Fruit fly (Drosophila melanogaster) whole organism, embryonic: ENCODE data around the gene NPF.

Source experiments
- Adf1 ChIP-seq: fragments of 200-800 bp; sonication (Bioruptor generic); IDR thresholded peaks from 2 replicates; pipeline ENCODE4 v1.3.6; 2022; ENCODE audit warnings: missing biosample characterization, missing genetic modification characterization
- BEAF-32 ChIP-seq: fragments of 200-800 bp; sonication (Bioruptor generic); optimal IDR thresholded peaks from 3 replicates; lab custom pipeline; 2017; ENCODE audit warnings: missing biosample characterization, missing genetic modification characterization, mild to moderate bottlenecking, moderate library complexity, missing genetic modification reagents
- Bgb ChIP-seq: fragments of 200-800 bp; sonication (Bioruptor generic); IDR thresholded peaks from 2 replicates; pipeline ENCODE4 v1.3.6; 2022; ENCODE audit warnings: missing biosample characterization, missing genetic modification characterization; ENCODE audit not compliant: partially characterized antibody
- CG11093 ChIP-seq: fragments of 200-800 bp; sonication (Bioruptor generic); IDR thresholded peaks from 3 replicates; pipeline ENCODE4 v1.3.6; 2022; ENCODE audit warnings: missing biosample characterization, missing genetic modification characterization
- CG11504 ChIP-seq: fragments of 200-800 bp; sonication (Bioruptor generic); optimal IDR thresholded peaks from 3 replicates; lab custom pipeline; 2019; ENCODE audit warnings: missing biosample characterization, mild to moderate bottlenecking, missing genetic modification characterization, moderate library complexity
- CG12236 ChIP-seq: fragments of 200-800 bp; sonication (Bioruptor generic); optimal IDR thresholded peaks from 2 replicates; lab custom pipeline; 2016; ENCODE audit warnings: missing biosample characterization, missing genetic modification characterization
- CG2712 ChIP-seq: fragments of 200-800 bp; optimal IDR thresholded peaks from 3 replicates; lab custom pipeline; 2019; ENCODE audit warnings: missing biosample characterization, mild to moderate bottlenecking, missing genetic modification characterization, moderate library complexity
- CG4328 ChIP-seq: fragments of 200-800 bp; sonication (Bioruptor generic); optimal IDR thresholded peaks from 3 replicates; lab custom pipeline; 2017; ENCODE audit warnings: missing biosample characterization, missing genetic modification reagents, missing genetic modification characterization
- CG5180 ChIP-seq: fragments of 200-800 bp; sonication (Bioruptor generic); optimal IDR thresholded peaks from 3 replicates; lab custom pipeline; 2017; ENCODE audit warnings: missing biosample characterization, missing genetic modification characterization, mild to moderate bottlenecking, moderate library complexity, missing genetic modification reagents
- CG7928 ChIP-seq: fragments of 200-800 bp; sonication (Bioruptor generic); optimal IDR thresholded peaks from 2 replicates; lab custom pipeline; 2017; ENCODE audit warnings: missing biosample characterization, mild to moderate bottlenecking, missing genetic modification characterization
- CG8388 ChIP-seq: fragments of 200-800 bp; sonication (Bioruptor generic); optimal IDR thresholded peaks from 2 replicates; lab custom pipeline; 2019; ENCODE audit warnings: missing biosample characterization, mild to moderate bottlenecking, missing genetic modification characterization, moderate library complexity
- CG8478 ChIP-seq: fragments of >200 bp; optimal IDR thresholded peaks from 2 replicates; lab custom pipeline; 2018
- CG9817 ChIP-seq: fragments of 200-800 bp; sonication (Bioruptor generic); optimal IDR thresholded peaks from 2 replicates; lab custom pipeline; 2018; ENCODE audit warnings: missing biosample characterization, mild to moderate bottlenecking, missing genetic modification characterization, moderate library complexity
- CG9876 ChIP-seq: fragments of 200-800 bp; sonication (Bioruptor generic); optimal IDR thresholded peaks from 2 replicates; lab custom pipeline; 2016; ENCODE audit warnings: missing biosample characterization, missing genetic modification characterization
- CTCF ChIP-seq: fragments of 200-800 bp; sonication (Bioruptor generic); optimal IDR thresholded peaks from 2 replicates; lab custom pipeline; 2017; ENCODE audit warnings: missing biosample characterization, mild to moderate bottlenecking, missing genetic modification characterization, moderate library complexity
- Camta ChIP-seq: fragments of 200-800 bp; sonication (Bioruptor generic); optimal IDR thresholded peaks from 2 replicates; lab custom pipeline; 2016; ENCODE audit warnings: missing biosample characterization, missing genetic modification characterization
- CkIIα-i1 ChIP-seq: fragments of 200-800 bp; sonication (Bioruptor generic); IDR thresholded peaks from 2 replicates; pipeline ENCODE4 v1.3.6; 2022; ENCODE audit warnings: missing biosample characterization, missing genetic modification characterization
- CoRest ChIP-seq: fragments of 200-800 bp; sonication (Bioruptor generic); optimal IDR thresholded peaks from 3 replicates; lab custom pipeline; 2018; ENCODE audit warnings: missing biosample characterization, mild to moderate bottlenecking, missing genetic modification characterization, moderate library complexity
- Ets97D ChIP-seq: fragments of 200-800 bp; sonication (Bioruptor generic); optimal IDR thresholded peaks from 3 replicates; lab custom pipeline; 2016; ENCODE audit warnings: missing biosample characterization, missing genetic modification characterization
- Fer3 ChIP-seq: fragments of 200-800 bp; sonication (Bioruptor generic); optimal IDR thresholded peaks from 2 replicates; lab custom pipeline; 2018; ENCODE audit warnings: missing biosample characterization, mild to moderate bottlenecking, missing genetic modification characterization, moderate library complexity
- Gug ChIP-seq: fragments of 200-800 bp; sonication (Bioruptor generic); IDR thresholded peaks from 4 replicates; pipeline ENCODE4 v1.3.6; 2022; ENCODE audit warnings: missing biosample characterization, missing genetic modification characterization
- Hmr ChIP-seq: fragments of 200-800 bp; sonication (Bioruptor generic); optimal IDR thresholded peaks from 3 replicates; lab custom pipeline; 2017; ENCODE audit warnings: mild to moderate bottlenecking, missing biosample characterization, missing genetic modification reagents, missing genetic modification characterization
- Hsf ChIP-seq: fragments of 200-800 bp; sonication (Bioruptor generic); optimal IDR thresholded peaks from 3 replicates; lab custom pipeline; 2016; ENCODE audit warnings: missing biosample characterization, missing genetic modification characterization
- Lhr ChIP-seq: fragments of 200-800 bp; sonication (Bioruptor generic); optimal IDR thresholded peaks from 3 replicates; lab custom pipeline; 2017; ENCODE audit warnings: mild to moderate bottlenecking, missing biosample characterization, missing genetic modification reagents, missing genetic modification characterization
- MBD-R2 ChIP-seq: fragments of 200-800 bp; sonication (Bioruptor generic); IDR thresholded peaks from 2 replicates; pipeline ENCODE4 v1.3.6; 2022; ENCODE audit warnings: missing biosample characterization, missing genetic modification characterization
- NC2β ChIP-seq: fragments of 200-800 bp; sonication (Bioruptor generic); optimal IDR thresholded peaks from 2 replicates; lab custom pipeline; 2016; ENCODE audit warnings: missing biosample characterization, missing genetic modification characterization
- Nf-YA ChIP-seq: fragments of 200-800 bp; sonication (Bioruptor generic); IDR thresholded peaks from 2 replicates; pipeline ENCODE4 v1.3.6; 2022; ENCODE audit warnings: missing biosample characterization, missing genetic modification characterization
- Sry-δ ChIP-seq: fragments of 200-800 bp; sonication (Bioruptor generic); optimal IDR thresholded peaks from 2 replicates; lab custom pipeline; 2016; ENCODE audit warnings: missing biosample characterization, missing genetic modification characterization
- Tbp ChIP-seq: fragments of >200 bp; optimal IDR thresholded peaks from 2 replicates; lab custom pipeline; 2018; ENCODE audit warnings: missing biosample characterization, missing genetic modification characterization
- Xrp1 ChIP-seq: fragments of 200-800 bp; sonication (Bioruptor generic); IDR thresholded peaks from 2 replicates; pipeline ENCODE4 v1.3.6; 2022; ENCODE audit warnings: missing biosample characterization, missing genetic modification characterization
- abd-A ChIP-seq: fragments of 200-800 bp; sonication (Bioruptor generic); optimal IDR thresholded peaks from 3 replicates; lab custom pipeline; 2019; ENCODE audit warnings: missing biosample characterization, mild to moderate bottlenecking, missing genetic modification characterization, moderate library complexity
- crc ChIP-seq: fragments of 200-800 bp; sonication (Bioruptor generic); optimal IDR thresholded peaks from 2 replicates; lab custom pipeline; 2016; ENCODE audit warnings: missing biosample characterization, missing genetic modification characterization
- dmrt99B ChIP-seq: fragments of 200-800 bp; sonication (Bioruptor generic); optimal IDR thresholded peaks from 2 replicates; lab custom pipeline; 2018; ENCODE audit warnings: missing biosample characterization, mild to moderate bottlenecking, missing genetic modification characterization, moderate library complexity
- gem ChIP-seq: fragments of 200-800 bp; sonication (Bioruptor generic); optimal IDR thresholded peaks from 2 replicates; lab custom pipeline; 2019; ENCODE audit warnings: missing biosample characterization, mild to moderate bottlenecking, missing genetic modification characterization, moderate library complexity
- mirr ChIP-seq: fragments of 200-800 bp; sonication (Bioruptor generic); optimal IDR thresholded peaks from 3 replicates; lab custom pipeline; 2018; ENCODE audit warnings: missing biosample characterization, mild to moderate bottlenecking, missing genetic modification characterization
- nau ChIP-seq: fragments of 200-800 bp; sonication (Bioruptor generic); optimal IDR thresholded peaks from 3 replicates; lab custom pipeline; 2017; ENCODE audit warnings: missing biosample characterization, mild to moderate bottlenecking, missing genetic modification characterization, missing genetic modification reagents
- nerfin-1 ChIP-seq: fragments of 200-800 bp; sonication (Bioruptor generic); optimal IDR thresholded peaks from 3 replicates; lab custom pipeline; 2019; ENCODE audit warnings: missing biosample characterization, mild to moderate bottlenecking, missing genetic modification characterization, moderate library complexity
- nom ChIP-seq: fragments of 200-800 bp; sonication (Bioruptor generic); optimal IDR thresholded peaks from 2 replicates; lab custom pipeline; 2017; ENCODE audit warnings: missing biosample characterization, missing genetic modification characterization, mild to moderate bottlenecking, moderate library complexity, missing genetic modification reagents
- p53 ChIP-seq: fragments of 200-800 bp; sonication (Bioruptor generic); optimal IDR thresholded peaks from 2 replicates; lab custom pipeline; 2016; ENCODE audit warnings: missing biosample characterization, missing genetic modification characterization
- peb ChIP-seq: fragments of 200-800 bp; sonication (Bioruptor generic); IDR thresholded peaks from 2 replicates; pipeline ENCODE4 v1.3.6; 2022; ENCODE audit warnings: missing biosample characterization, missing genetic modification characterization
- phol ChIP-seq: fragments of 200-800 bp; sonication (Bioruptor generic); optimal IDR thresholded peaks from 3 replicates; lab custom pipeline; 2018; ENCODE audit warnings: missing biosample characterization, mild to moderate bottlenecking, missing genetic modification characterization, moderate library complexity
- slbo ChIP-seq: fragments of 200-800 bp; sonication (Bioruptor generic); IDR thresholded peaks from 2 replicates; pipeline ENCODE4 v1.3.6; 2022; ENCODE audit warnings: missing biosample characterization, missing genetic modification characterization
- sr ChIP-seq: fragments of 200-800 bp; sonication (Bioruptor generic); IDR thresholded peaks from 3 replicates; pipeline ENCODE4 v1.3.6; 2022; ENCODE audit warnings: missing biosample characterization, missing genetic modification characterization
- tll ChIP-seq, 2 experiments: fragments of 200-800 bp in 1 of 2; fragments of >200 bp in 1 of 2; sonication (Bioruptor generic) in 1 of 2; optimal IDR thresholded peaks; 2 replicates each; lab custom pipeline; 2017 to 2019; ENCODE audit warnings: missing biosample characterization in 2 of 2, missing genetic modification characterization in 2 of 2, mild to moderate bottlenecking in 1 of 2, moderate library complexity in 1 of 2
- toy ChIP-seq: fragments of 200-800 bp; sonication (Bioruptor generic); IDR thresholded peaks from 2 replicates; pipeline ENCODE4 v1.3.6; 2022; ENCODE audit warnings: missing biosample characterization, missing genetic modification characterization
- trem ChIP-seq: fragments of 200-800 bp; optimal IDR thresholded peaks from 3 replicates; lab custom pipeline; 2019; ENCODE audit warnings: missing biosample characterization, mild to moderate bottlenecking, missing genetic modification characterization, moderate library complexity
- tup ChIP-seq: fragments of 200-800 bp; sonication (Bioruptor generic); optimal IDR thresholded peaks from 2 replicates; lab custom pipeline; 2016; ENCODE audit warnings: missing biosample characterization, mild to moderate bottlenecking, missing genetic modification characterization, moderate library complexity
- usp ChIP-seq: fragments of >200 bp; optimal IDR thresholded peaks from 2 replicates; lab custom pipeline; 2017; ENCODE audit warnings: missing biosample characterization, missing genetic modification characterization
- wor ChIP-seq: fragments of 200-800 bp; sonication (Bioruptor generic); IDR thresholded peaks from 2 replicates; pipeline ENCODE4 v1.3.6; 2022; ENCODE audit warnings: missing biosample characterization, missing genetic modification characterization
- zen ChIP-seq: fragments of 200-800 bp; sonication (Bioruptor generic); optimal IDR thresholded peaks from 3 replicates; lab custom pipeline; 2018; ENCODE audit warnings: missing biosample characterization, mild to moderate bottlenecking, missing genetic modification characterization, moderate library complexity

Gene NPF

DNA sequence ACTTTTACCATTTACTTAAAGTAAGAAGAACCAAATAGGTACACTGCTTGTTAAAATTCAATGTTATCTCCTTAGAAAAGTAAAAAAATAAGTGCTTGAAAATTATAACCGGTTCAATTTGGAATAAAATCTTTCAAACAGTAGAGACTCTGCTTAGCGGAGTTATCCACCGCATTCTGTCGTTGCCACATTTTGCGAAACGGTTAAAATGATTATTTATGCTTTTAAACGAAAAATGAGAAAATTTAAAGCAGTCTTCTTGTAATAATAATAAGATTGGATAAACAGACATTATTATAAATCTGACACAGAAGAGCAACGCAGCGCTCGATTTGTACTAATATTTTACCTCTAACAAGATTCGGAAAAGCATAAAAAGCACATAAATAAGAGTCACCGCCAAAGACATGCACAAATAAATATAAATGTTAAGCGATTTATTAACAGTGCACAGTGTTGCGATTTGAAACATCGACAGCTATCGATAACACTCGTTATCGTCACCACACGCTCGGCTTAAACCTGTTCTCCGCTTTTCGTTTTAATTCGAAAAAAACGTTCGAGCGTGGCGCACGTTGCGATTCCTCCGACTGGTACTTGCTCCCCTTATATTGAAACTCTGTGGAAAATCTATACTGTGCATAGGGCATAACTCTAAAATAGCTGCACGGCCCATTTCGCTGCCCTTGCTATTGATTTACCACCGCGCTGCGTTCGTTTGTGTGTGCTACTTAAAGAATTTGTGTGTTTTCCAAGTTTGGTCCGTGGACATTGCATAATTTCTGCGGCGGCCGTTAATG, 15.9 kb downstream of the NPF start, which contains the start of gene Fas1 (continued):
- TF ChIP-seq CG4328 (no peak), p53 (GFP tag; lab: Kevin White, UChicago) (no peak), Gug (GFP tag; lab: Robert Waterston, UW) (no peak), BEAF-32 (GFP tag; lab: Kevin White, UChicago) (peak; percentile 76), CkIIα-i1 (GFP tag; lab: Robert Waterston, UW) (no peak), Adf1 (GFP tag; lab: Robert Waterston, UW) (0 out of 2 replicates have a peak, but pooled peaks have one; percentile 11), CG11504 (tag; lab: Kevin White, UChicago) (no peak), nau (no peak), zen (tag; lab: Kevin White, UChicago) (peak; percentile 22), CG7928 (GFP tag; lab: Kevin White, UChicago) (no peak), abd-A (tag; lab: Kevin White, UChicago) (no peak), gem (tag; lab: Kevin White, UChicago) (no peak), wor (GFP tag; lab: Robert Waterston, UW) (no peak), slbo (GFP tag; lab: Robert Waterston, UW) (no peak), CG11093 (GFP tag; lab: Robert Waterston, UW) (no peak), nom (GFP tag; lab: Kevin White, UChicago) (peak; percentile 20), CG9817 (no peak), toy (GFP tag; lab: Robert Waterston, UW) (no peak), crc (no peak), Nf-YA (GFP tag; lab: Robert Waterston, UW) (0 out of 2 replicates have a peak, but pooled peaks have one; percentile 16), Camta (no peak), sr (GFP tag; lab: Robert Waterston, UW) (0 out of 3 replicates have a peak, but pooled peaks have one; percentile 4), nerfin-1 (peak; percentile 60), tup (GFP tag; lab: Kevin White, UChicago) (no peak), usp (GFP tag; lab: Kevin White, UChicago) (no peak), dmrt99B (tag; lab: Kevin White, UChicago) (no peak), CG9876 (GFP tag; lab: Kevin White, UChicago) (no peak), MBD-R2 (peak; percentile 41), tll (GFP tag; optimal IDR thresholded peaks at IDR 0.05; lab: Kevin White, UChicago) (no peak), Xrp1 (GFP tag; lab: Robert Waterston, UW) (no peak), CG12236 (no peak), phol (tag; lab: Kevin White, UChicago) (peak; percentile 12), mirr (GFP tag; lab: Kevin White, UChicago) (no peak), Hmr (GFP tag; lab: Kevin White, UChicago) (peak; percentile 41), CoRest (no peak), Ets97D (GFP tag; lab: Kevin White, UChicago) (peak; percentile 59), CG5180 (no peak), NC2β (GFP tag; lab: Kevin White, UChicago) (no peak), Lhr (GFP tag; lab: Kevin White, UChicago) (peak; percentile 75), trem (tag; lab: Kevin White, UChicago) (peak; percentile 52), CG2712 (tag; lab: Kevin White, UChicago) (no peak), Fer3 (tag; lab: Kevin White, UChicago) (no peak), CG8388 (GFP tag; lab: Kevin White, UChicago) (no peak), CG8478 (lab: Kevin White, UChicago) (no peak), Tbp (GFP tag; lab: Kevin White, UChicago) (no peak), CTCF (GFP tag; lab: Kevin White, UChicago) (peak; percentile 82), Hsf (GFP tag; lab: Kevin White, UChicago) (no peak), peb (GFP tag; lab: Robert Waterston, UW) (no peak), Sry-δ (GFP tag; lab: Kevin White, UChicago) (peak; percentile 57), Bgb (peak; percentile 71)
